Worm (Caenorhabditis elegans) whole organism, young adult: ENCODE data around the gene W02B3.3.
A peak's percentile ranks its signal among the peaks of the same experiment; 100 is the strongest.

Experiments used
- F10E7.11 ChIP-seq: sonication (generic microtip); optimal IDR thresholded peaks from 2 replicates; lab custom pipeline; 2017; ENCODE audit warnings: mild to moderate bottlenecking, missing genetic modification characterization, moderate library complexity, missing compliant biosample characterization
- F49E8.2 ChIP-seq: sonication (generic microtip); optimal IDR thresholded peaks from 3 replicates; lab custom pipeline; 2017; ENCODE audit warnings: missing genetic modification characterization, mild to moderate bottlenecking, missing compliant biosample characterization, antibody characterized with exemption, moderate library complexity; ENCODE audit not compliant: insufficient read depth
- F52B5.7 ChIP-seq: sonication (generic microtip); optimal IDR thresholded peaks from 2 replicates; lab custom pipeline; 2016; ENCODE audit warnings: mild to moderate bottlenecking, missing genetic modification characterization, missing compliant biosample characterization
- K11D2.4 ChIP-seq: fragments of 200-800 bp; sonication (Bioruptor generic); IDR thresholded peaks from 2 replicates; pipeline ENCODE4 v1.3.6; 2022; ENCODE audit warnings: missing genetic modification reagents, missing genetic modification characterization, missing compliant biosample characterization
- K12H6.12 ChIP-seq: fragments of 200-800 bp; sonication (Bioruptor generic); optimal IDR thresholded peaks from 2 replicates; lab custom pipeline; 2018; ENCODE audit warnings: mild to moderate bottlenecking, missing genetic modification characterization, missing compliant biosample characterization
- T26A5.8 ChIP-seq: sonication (generic microtip); optimal IDR thresholded peaks from 2 replicates; lab custom pipeline; 2016; ENCODE audit warnings: missing genetic modification characterization, missing compliant biosample characterization
- Y95B8A.8 ChIP-seq: fragments of 200-800 bp; sonication (Bioruptor generic); IDR thresholded peaks from 2 replicates; pipeline ENCODE4 v1.3.6; 2022; ENCODE audit warnings: missing genetic modification reagents, missing genetic modification characterization, missing compliant biosample characterization
- atf-7 ChIP-seq: sonication (generic microtip); optimal IDR thresholded peaks from 2 replicates; lab custom pipeline; 2017; ENCODE audit warnings: mild to moderate bottlenecking, missing genetic modification characterization, missing compliant biosample characterization
- attf-3 ChIP-seq: fragments of 200-800 bp; sonication (Bioruptor generic); conservative IDR thresholded peaks from 2 replicates; pipeline ENCODE4 v1.3.6; 2022; ENCODE audit warnings: missing genetic modification reagents, missing genetic modification characterization, missing compliant biosample characterization
- attf-5 ChIP-seq: fragments of 200-800 bp; sonication (Bioruptor generic); optimal IDR thresholded peaks from 2 replicates; lab custom pipeline; 2018; ENCODE audit warnings: mild to moderate bottlenecking, missing genetic modification characterization, missing compliant biosample characterization
- cebp-1 ChIP-seq, 2 experiments: fragments of 200-800 bp in 1 of 2; sonication (Bioruptor generic) in 1 of 2; sonication (generic microtip) in 1 of 2; IDR thresholded peaks in 1 of 2; optimal IDR thresholded peaks in 1 of 2; 2 replicates each; pipeline versions ENCODE4 v1.3.6 to Lab custom; 2017 to 2022; ENCODE audit warnings: missing compliant biosample characterization in 2 of 2, missing genetic modification characterization in 2 of 2, mild to moderate bottlenecking in 1 of 2, missing genetic modification reagents in 1 of 2, moderate library complexity in 1 of 2
- ceh-27 ChIP-seq: fragments of 200-800 bp; sonication (Bioruptor generic); optimal IDR thresholded peaks from 2 replicates; lab custom pipeline; 2018; ENCODE audit warnings: mild to moderate bottlenecking, missing genetic modification characterization, moderate library complexity, missing compliant biosample characterization
- chd-7 ChIP-seq: sonication (generic microtip); optimal IDR thresholded peaks from 2 replicates; lab custom pipeline; 2016; ENCODE audit warnings: mild to moderate bottlenecking, missing genetic modification characterization, moderate library complexity, missing compliant biosample characterization
- dox-1 ChIP-seq: fragments of 200-800 bp; sonication (Bioruptor generic); IDR thresholded peaks from 2 replicates; pipeline ENCODE4 v1.3.6; 2022; ENCODE audit warnings: missing genetic modification reagents, missing genetic modification characterization, missing compliant biosample characterization
- egl-44 ChIP-seq: fragments of 200-800 bp; sonication (Bioruptor generic); IDR thresholded peaks from 2 replicates; pipeline ENCODE4 v1.3.6; 2022; ENCODE audit warnings: missing genetic modification reagents, missing genetic modification characterization, missing compliant biosample characterization
- ekl-4 ChIP-seq: fragments of 200-800 bp; sonication (Bioruptor generic); IDR thresholded peaks from 2 replicates; pipeline ENCODE4 v1.3.6; 2022; ENCODE audit warnings: missing genetic modification reagents, missing genetic modification characterization, missing compliant biosample characterization
- gei-17 ChIP-seq: fragments of 200-800 bp; sonication (Bioruptor generic); optimal IDR thresholded peaks from 2 replicates; lab custom pipeline; 2018; ENCODE audit warnings: mild to moderate bottlenecking, missing genetic modification characterization, missing compliant biosample characterization
- hlh-12 ChIP-seq: sonication (generic microtip); optimal IDR thresholded peaks from 2 replicates; lab custom pipeline; 2016; ENCODE audit warnings: missing genetic modification characterization, missing compliant biosample characterization
- hmg-1.2 ChIP-seq: fragments of 200-800 bp; sonication (Bioruptor generic); IDR thresholded peaks from 2 replicates; pipeline ENCODE4 v1.3.6; 2022; ENCODE audit warnings: missing genetic modification reagents, missing genetic modification characterization, missing compliant biosample characterization
- let-526 ChIP-seq: fragments of 200-800 bp; sonication (Bioruptor generic); IDR thresholded peaks from 2 replicates; pipeline ENCODE4 v1.3.6; 2022; ENCODE audit warnings: missing genetic modification reagents, missing genetic modification characterization, missing compliant biosample characterization
- lin-54 ChIP-seq: fragments of 200-800 bp; sonication (Bioruptor generic); optimal IDR thresholded peaks from 2 replicates; lab custom pipeline; 2018; ENCODE audit warnings: mild to moderate bottlenecking, missing genetic modification characterization, missing compliant biosample characterization
- lir-1 ChIP-seq: fragments of 200-800 bp; sonication (Bioruptor generic); conservative IDR thresholded peaks from 2 replicates; pipeline ENCODE4 v1.3.6; 2022; ENCODE audit warnings: missing genetic modification reagents, missing genetic modification characterization, missing compliant biosample characterization
- madf-10 ChIP-seq: sonication (generic microtip); optimal IDR thresholded peaks from 2 replicates; lab custom pipeline; 2016; ENCODE audit warnings: mild to moderate bottlenecking, missing genetic modification characterization, missing compliant biosample characterization
- mxl-1 ChIP-seq: sonication (generic microtip); optimal IDR thresholded peaks from 2 replicates; lab custom pipeline; 2016; ENCODE audit warnings: missing genetic modification characterization, missing compliant biosample characterization
- nfya-2 ChIP-seq: fragments of 200-800 bp; sonication (Bioruptor generic); IDR thresholded peaks from 2 replicates; pipeline ENCODE4 v1.3.6; 2022; ENCODE audit warnings: missing genetic modification reagents, missing genetic modification characterization, missing compliant biosample characterization
- nfyb-1 ChIP-seq: fragments of 200-800 bp; sonication (Bioruptor generic); IDR thresholded peaks from 2 replicates; pipeline ENCODE4 v1.3.6; 2022; ENCODE audit warnings: missing genetic modification reagents, missing genetic modification characterization, missing compliant biosample characterization
- nhr-120 ChIP-seq: fragments of 200-800 bp; sonication (Bioruptor generic); IDR thresholded peaks from 2 replicates; pipeline ENCODE4 v1.3.6; 2022; ENCODE audit warnings: missing genetic modification characterization, missing compliant biosample characterization
- nhr-80 ChIP-seq: sonication (generic microtip); optimal IDR thresholded peaks from 2 replicates; lab custom pipeline; 2016; ENCODE audit warnings: missing genetic modification characterization, missing compliant biosample characterization
- pbrm-1 ChIP-seq: fragments of 200-800 bp; sonication (Bioruptor generic); IDR thresholded peaks from 2 replicates; pipeline ENCODE4 v1.3.6; 2022; ENCODE audit warnings: missing genetic modification reagents, missing genetic modification characterization, missing compliant biosample characterization
- rcor-1 ChIP-seq: fragments of 200-800 bp; sonication (Bioruptor generic); IDR thresholded peaks from 2 replicates; pipeline ENCODE4 v1.3.6; 2022; ENCODE audit warnings: missing genetic modification reagents, missing genetic modification characterization, missing compliant biosample characterization
- repo-1 ChIP-seq: sonication (generic microtip); optimal IDR thresholded peaks from 2 replicates; lab custom pipeline; 2017; ENCODE audit warnings: mild to moderate bottlenecking, missing genetic modification characterization, missing compliant biosample characterization
- sdz-38 ChIP-seq: sonication (generic microtip); optimal IDR thresholded peaks from 2 replicates; lab custom pipeline; 2016; ENCODE audit warnings: missing genotype, missing genetic modification characterization, missing compliant biosample characterization
- snpc-3.4 ChIP-seq: sonication (generic microtip); optimal IDR thresholded peaks from 2 replicates; lab custom pipeline; 2017; ENCODE audit warnings: missing genetic modification characterization, mild to moderate bottlenecking, missing compliant biosample characterization, antibody characterized with exemption, moderate library complexity, missing genotype, missing genetic modification reagents
- snpc-4 ChIP-seq, 5 experiments: fragments of 150-350 bp in 1 of 5; sonication (generic microtip) in 4 of 5; optimal IDR thresholded peaks; 2 replicates each; lab custom pipeline; 2014 to 2018; ENCODE audit warnings: missing genetic modification characterization in 5 of 5, missing biosample characterization in 3 of 5, antibody characterized with exemption in 2 of 5, mild to moderate bottlenecking in 2 of 5, missing compliant biosample characterization in 2 of 5, missing genotype in 2 of 5, moderate library complexity in 2 of 5, missing genetic modification reagents in 1 of 5
- tbp1 ChIP-seq: fragments of 200-800 bp; sonication (Bioruptor generic); optimal IDR thresholded peaks from 2 replicates; lab custom pipeline; 2018; ENCODE audit warnings: mild to moderate bottlenecking, missing genetic modification characterization, missing compliant biosample characterization
- tlf-1 ChIP-seq: fragments of 200-800 bp; sonication (Bioruptor generic); optimal IDR thresholded peaks from 2 replicates; lab custom pipeline; 2018; ENCODE audit warnings: mild to moderate bottlenecking, missing genetic modification characterization, missing compliant biosample characterization
- unc-130 ChIP-seq: sonication (generic microtip); optimal IDR thresholded peaks from 2 replicates; lab custom pipeline; 2016; ENCODE audit warnings: missing genetic modification reagents, missing genetic modification characterization, missing compliant biosample characterization
- zfh-2 ChIP-seq: fragments of 200-800 bp; sonication (Bioruptor generic); conservative IDR thresholded peaks from 2 replicates; pipeline ENCODE4 v1.3.6; 2022; ENCODE audit warnings: missing genetic modification reagents, missing genetic modification characterization, missing compliant biosample characterization
- ztf-26 ChIP-seq: sonication (generic microtip); optimal IDR thresholded peaks from 2 replicates; lab custom pipeline; 2017; ENCODE audit warnings: missing genetic modification characterization, missing compliant biosample characterization

The W02B3.3 gene

DNA sequence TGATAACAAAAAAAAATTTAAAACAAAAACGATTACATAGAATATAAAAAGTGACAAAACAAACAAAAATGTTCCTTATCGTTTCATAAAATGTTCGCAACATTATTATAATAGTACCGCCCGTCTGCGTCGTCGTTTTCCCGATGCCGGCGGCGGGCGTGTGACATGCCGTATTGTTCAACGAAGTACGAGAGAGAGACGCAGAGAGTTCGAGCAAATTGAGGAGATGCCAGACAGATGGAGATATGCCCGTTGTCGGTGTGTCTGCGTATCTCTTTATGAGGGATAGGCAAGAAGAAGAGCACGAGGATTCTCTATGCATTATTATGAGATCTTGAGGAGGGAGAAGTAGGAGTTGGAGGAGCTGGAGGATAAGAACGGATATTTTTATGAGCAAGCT, 44.5 kb downstream of the W02B3.3 start (continued):
- TF ChIP-seq sdz-38 (tag; lab: Kevin White, UChicago) (no peak), lin-54 (GFP tag; lab: Kevin White, UChicago) (peak; percentile 53), attf-3 (GFP tag; lab: Robert Waterston, UW) (no peak), K11D2.4 (GFP tag; lab: Robert Waterston, UW) (peak; percentile 77; the same call in 1 of the 2 replicates), ceh-27 (GFP tag; lab: Kevin White, UChicago) (peak; percentile 92), mxl-1 (tag; lab: Kevin White, UChicago) (no peak), tbp1 (peak; percentile 69), Y95B8A.8 (GFP tag; lab: Robert Waterston, UW) (0 out of 2 replicates have a peak, but pooled peaks have one; percentile 12), ekl-4 (GFP tag; lab: Robert Waterston, UW) (peak; percentile 60), gei-17 (GFP tag; lab: Kevin White, UChicago) (peak; percentile 42), zfh-2 (GFP tag; lab: Robert Waterston, UW) (peak; percentile 97), let-526 (GFP tag; lab: Robert Waterston, UW) (no peak), chd-7 (tag; lab: Kevin White, UChicago) (peak; percentile 73), nfya-2 (GFP tag; lab: Robert Waterston, UW) (no peak), dox-1 (peak; percentile 86), F49E8.2 (tag; lab: Kevin White, UChicago) (no peak), pbrm-1 (GFP tag; lab: Robert Waterston, UW) (peak; percentile 67), F52B5.7 (tag; lab: Kevin White, UChicago) (no peak), atf-7 (tag; lab: Kevin White, UChicago) (peak; percentile 62), snpc-3.4 (tag; lab: Kevin White, UChicago) (no peak), snpc-4 (GFP tag; optimal IDR thresholded peaks at IDR 0.05; lab: Kevin White, UChicago) (no peak), snpc-4 (tag; optimal IDR thresholded peaks at IDR 0.05; lab: Kevin White, UChicago) (peak; percentile 56 to 78 (median 67)), egl-44 (0 out of 2 replicates have a peak, but pooled peaks have one; percentile 72), unc-130 (GFP tag; lab: Kevin White, UChicago) (no peak), rcor-1 (GFP tag; lab: Robert Waterston, UW) (peak; percentile 78), nfyb-1 (peak; percentile 74), tlf-1 (peak; percentile 67)

DNA sequence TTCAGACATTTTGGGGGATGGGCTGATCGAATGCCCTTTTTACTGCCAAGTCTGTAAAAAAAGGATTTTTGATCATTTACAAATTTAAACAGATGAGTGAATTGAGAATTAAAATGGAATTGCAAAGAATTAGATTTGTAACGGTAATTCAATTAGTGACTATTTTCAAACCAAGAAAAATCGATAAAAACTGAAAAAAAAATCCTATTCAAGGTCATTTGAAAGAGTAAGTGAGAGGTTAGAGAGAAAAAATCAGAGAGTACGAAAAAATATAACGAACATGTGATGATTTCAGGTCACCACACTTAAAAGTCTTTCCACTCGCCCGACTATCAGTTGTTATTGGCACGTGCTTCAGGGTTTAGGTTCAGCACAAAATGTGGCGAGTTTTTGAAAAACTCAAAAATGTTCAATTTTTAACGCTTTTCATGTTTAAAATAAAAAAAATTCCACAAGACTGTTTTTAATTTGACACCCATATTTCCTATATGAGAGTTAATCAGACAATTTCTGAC, 48.0 kb downstream of the W02B3.3 start, which contains the start of gene T19C3.4:
TSS of gene T19C3.4 (minus strand) at position 51 of the 515 bp plus-strand sequence.
- TF ChIP-seq T26A5.8 (tag; lab: Kevin White, UChicago), result no peak
- TF ChIP-seq F10E7.11 (tag; lab: Kevin White, UChicago), result no peak
- TF ChIP-seq hlh-12 (tag; lab: Kevin White, UChicago), result no peak
- no peak for TF ChIP-seq madf-10 (tag; lab: Kevin White, UChicago)
- TF ChIP-seq nhr-120 (GFP tag; lab: Robert Waterston, UW), result no peak
- no peak for TF ChIP-seq repo-1 (tag; lab: Kevin White, UChicago)
- no peak for TF ChIP-seq ztf-26 (tag; lab: Kevin White, UChicago)
- TF ChIP-seq nhr-80, result peak; percentile 62
- TF ChIP-seq K12H6.12 (tag; lab: Kevin White, UChicago), result no peak
- TF ChIP-seq snpc-3.4 (tag; lab: Kevin White, UChicago), result no peak
- no peak for TF ChIP-seq cebp-1 (GFP tag; IDR thresholded peaks at IDR 0.05; lab: Robert Waterston, UW)
- TF ChIP-seq cebp-1 (tag; optimal IDR thresholded peaks at IDR 0.05; lab: Kevin White, UChicago), result peak; percentile 47
- no peak for TF ChIP-seq lir-1 (GFP tag; lab: Robert Waterston, UW)
- TF ChIP-seq snpc-4 (GFP tag; optimal IDR thresholded peaks at IDR 0.05; lab: Kevin White, UChicago), result no peak
- TF ChIP-seq snpc-4 (tag; optimal IDR thresholded peaks at IDR 0.05; lab: Kevin White, UChicago), result no peak
- TF ChIP-seq attf-5, result peak; percentile 44
- TF ChIP-seq hmg-1.2, result no peak
